Fruit fly (Drosophila melanogaster): Measurements from ENCODE around the gene CG43115.

The CG43115 gene

DNA sequence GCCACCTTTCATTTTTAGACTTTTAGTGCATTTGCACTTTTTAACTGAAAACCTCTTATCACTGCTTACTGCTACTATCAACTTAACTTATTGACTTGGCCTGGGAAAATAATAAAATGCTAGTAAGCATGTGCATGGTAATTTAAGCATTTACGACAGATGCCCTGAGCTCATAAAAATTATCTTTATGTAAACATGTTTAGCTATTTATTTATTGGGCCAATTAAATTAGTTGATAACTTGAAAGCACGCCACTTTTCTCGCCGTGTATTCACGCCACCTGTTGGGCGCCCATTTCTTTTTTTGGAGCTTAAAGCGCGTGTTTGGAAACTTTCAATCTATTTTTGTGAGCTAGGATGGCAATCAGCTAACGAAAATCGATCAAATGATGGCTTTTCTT is 26.0 kb upstream of the CG43115 start (continued):
- TF ChIP-seq dac (GFP tag; optimal IDR thresholded peaks at IDR 0.05) (no peak), CG31627 (GFP tag; optimal IDR thresholded peaks at IDR 0.05) (no peak)

DNA sequence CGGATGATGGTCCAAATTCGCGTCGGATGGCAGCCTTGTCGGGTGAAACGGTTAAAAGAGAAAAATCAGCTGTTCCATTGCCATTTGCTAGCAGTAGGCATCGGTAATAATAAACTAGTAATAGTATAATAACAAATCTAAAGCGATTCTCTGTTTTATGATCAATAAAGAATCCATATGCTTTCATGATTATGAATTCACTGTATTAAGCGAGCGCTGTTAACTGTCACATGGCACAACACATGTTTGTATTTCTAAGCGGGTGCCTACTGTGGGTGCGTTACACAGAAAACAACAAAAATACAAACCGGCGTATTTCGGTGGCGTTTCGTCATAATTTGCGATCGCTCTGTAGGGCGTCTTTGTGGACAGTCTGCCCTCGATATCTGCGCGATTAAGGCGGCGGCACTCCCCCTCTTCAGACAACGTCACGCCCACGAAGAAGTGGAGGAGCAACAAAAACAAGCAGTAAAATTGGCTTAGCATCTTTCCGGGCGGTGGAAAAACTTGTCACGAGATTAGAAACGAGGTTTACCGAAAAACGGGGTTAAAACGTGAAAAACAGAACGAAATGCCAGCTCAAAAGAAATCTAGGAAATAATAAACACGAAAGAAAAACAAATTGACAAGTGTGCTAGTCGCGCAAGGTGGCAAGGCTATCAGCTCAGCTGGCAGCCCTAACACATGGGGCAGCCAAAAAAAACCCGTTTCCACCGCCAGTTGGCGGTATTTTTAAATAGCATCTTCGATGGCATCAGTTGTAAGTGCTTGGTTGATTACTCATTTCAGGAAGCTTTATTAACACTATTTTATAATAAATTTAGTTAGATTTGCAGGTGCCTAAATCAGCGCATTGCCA is 24.8 kb upstream of the CG43115 start, which contains the start of the genes Nep1 and Mipp2:
TSS of gene Nep1 (plus strand) at position 397 of the 859 bp plus-strand sequence.
TSS of gene Mipp2 (minus strand) at position 663 of the 859 bp plus-strand sequence.
- TF ChIP-seq Eip78C (GFP tag) (peak; percentile 87), CG32006 (GFP tag; optimal IDR thresholded peaks at IDR 0.05) (peak; percentile 63), Sox15 (GFP tag; optimal IDR thresholded peaks at IDR 0.05) (no peak), CG8319 (GFP tag; optimal IDR thresholded peaks at IDR 0.05) (no peak), Lpt (GFP tag; optimal IDR thresholded peaks at IDR 0.05) (peak; percentile 42), CG7368 (GFP tag; optimal IDR thresholded peaks at IDR 0.05) (no peak), CG16779 (tag; optimal IDR thresholded peaks at IDR 0.05) (no peak), Ets96B (tag; optimal IDR thresholded peaks at IDR 0.05) (peak; percentile 31), CG15336 (GFP tag; IDR thresholded peaks at IDR 0.05) (peak; percentile 72), Met (GFP tag; optimal IDR thresholded peaks at IDR 0.05) (peak; percentile 64), CG8632 (GFP tag; optimal IDR thresholded peaks at IDR 0.05) (no peak), cyc (GFP tag; optimal IDR thresholded peaks at IDR 0.05) (peak; percentile 4), CG9139 (GFP tag; optimal IDR thresholded peaks at IDR 0.05) (no peak), pdm3 (GFP tag; optimal IDR thresholded peaks at IDR 0.05) (peak; percentile 63), Hr38 (GFP tag; optimal IDR thresholded peaks at IDR 0.05) (no peak), Sox14 (GFP tag; optimal IDR thresholded peaks at IDR 0.05) (peak; percentile 58), spab (GFP tag; optimal IDR thresholded peaks at IDR 0.05) (peak; percentile 17), CG34406 (GFP tag; optimal IDR thresholded peaks at IDR 0.05) (no peak), dsx (GFP tag; optimal IDR thresholded peaks at IDR 0.05; ENCODE audit: poor library complexity, severe bottlenecking) (peak; percentile 16), CG1621 (tag; optimal IDR thresholded peaks at IDR 0.05) (no peak), CG6163 (GFP tag; IDR thresholded peaks at IDR 0.05) (peak; percentile 76), fd85E (GFP tag; optimal IDR thresholded peaks at IDR 0.05) (no peak), CG6808 (GFP tag; optimal IDR thresholded peaks at IDR 0.05) (no peak), CG3032 (tag; optimal IDR thresholded peaks at IDR 0.05) (peak; percentile 23), dac (GFP tag; optimal IDR thresholded peaks at IDR 0.05) (peak; percentile 47), salr (GFP tag; optimal IDR thresholded peaks at IDR 0.05) (no peak), Hr39 (GFP tag; optimal IDR thresholded peaks at IDR 0.05) (peak; percentile 42), eg (GFP tag; IDR thresholded peaks at IDR 0.05) (peak; percentile 80), CG3919 (GFP tag; optimal IDR thresholded peaks at IDR 0.05) (peak; percentile 54), ss (GFP tag; optimal IDR thresholded peaks at IDR 0.05) (peak in 1 of 2 experiments; percentile 7), CG4318 (GFP tag; optimal IDR thresholded peaks at IDR 0.05) (no peak), Blimp-1 (GFP tag; optimal IDR thresholded peaks at IDR 0.05) (no peak), CG11294 (GFP tag; IDR thresholded peaks at IDR 0.05) (peak; percentile 67), Gug (GFP tag; IDR thresholded peaks at IDR 0.05) (peak; percentile 50; the same call in 1 of the 2 replicates), vri (GFP tag; optimal IDR thresholded peaks at IDR 0.05) (no peak), lz (GFP tag; optimal IDR thresholded peaks at IDR 0.05) (peak; percentile 57), CG10669 (GFP tag; optimal IDR thresholded peaks at IDR 0.05) (peak; percentile 37), CG6276 (GFP tag; optimal IDR thresholded peaks at IDR 0.05) (peak; percentile 35), fkh (GFP tag; optimal IDR thresholded peaks at IDR 0.05) (peak; percentile 20), CG10631 (GFP tag; optimal IDR thresholded peaks at IDR 0.05) (peak; percentile 56), CG11902 (GFP tag; optimal IDR thresholded peaks at IDR 0.05) (no peak), fd59A (GFP tag; optimal IDR thresholded peaks at IDR 0.05) (no peak), CG31627 (GFP tag; optimal IDR thresholded peaks at IDR 0.05) (peak; percentile 39), CG11762 (GFP tag; optimal IDR thresholded peaks at IDR 0.05; ENCODE audit: insufficient read depth) (peak; percentile 23), OdsH (GFP tag; optimal IDR thresholded peaks at IDR 0.05) (peak; percentile 54), Eip75B (GFP tag; optimal IDR thresholded peaks at IDR 0.05) (peak; percentile 39), CG6792 (GFP tag; optimal IDR thresholded peaks at IDR 0.05) (no peak), net (GFP tag; optimal IDR thresholded peaks at IDR 0.05) (peak; percentile 14)
